Fruit fly (Drosophila melanogaster) whole organism, embryonic: ENCODE measurements around the gene CG32320.

Source experiments
- Awh ChIP-seq: fragments of 200-800 bp; sonication (Bioruptor generic); IDR thresholded peaks from 2 replicates; pipeline ENCODE4, ENCODE4 v1.3.6; 2022; ENCODE audit warnings: missing biosample characterization, missing genetic modification characterization
- CG17385 ChIP-seq: fragments of 200-800 bp; sonication (Bioruptor generic); optimal IDR thresholded peaks from 3 replicates; lab custom pipeline; 2018; ENCODE audit warnings: missing biosample characterization, mild to moderate bottlenecking, missing genetic modification characterization
- CG33213 ChIP-seq: fragments of 200-800 bp; sonication (Bioruptor generic); optimal IDR thresholded peaks from 3 replicates; lab custom pipeline; 2016; ENCODE audit warnings: missing biosample characterization, missing genetic modification characterization
- CG3847 ChIP-seq: fragments of 200-800 bp; sonication (Bioruptor generic); IDR thresholded peaks from 2 replicates; pipeline ENCODE4 v1.3.6; 2022; ENCODE audit warnings: missing biosample characterization, missing genetic modification characterization
- CG7928 ChIP-seq: fragments of 200-800 bp; sonication (Bioruptor generic); optimal IDR thresholded peaks from 2 replicates; lab custom pipeline; 2017; ENCODE audit warnings: missing biosample characterization, mild to moderate bottlenecking, missing genetic modification characterization
- CG9932 ChIP-seq: fragments of 200-800 bp; sonication (Bioruptor generic); IDR thresholded peaks from 2 replicates; pipeline ENCODE4 v1.3.6; 2022; ENCODE audit warnings: missing biosample characterization, missing genetic modification characterization
- Jarid2 ChIP-seq: fragments of 200-800 bp; sonication (Bioruptor generic); optimal IDR thresholded peaks from 3 replicates; lab custom pipeline; 2017; ENCODE audit warnings: mild to moderate bottlenecking, missing biosample characterization, missing genetic modification reagents, missing genetic modification characterization
- knrl ChIP-seq: fragments of 200-800 bp; sonication (Bioruptor generic); IDR thresholded peaks from 3 replicates; pipeline ENCODE4 v1.3.6; 2022; ENCODE audit warnings: missing biosample characterization, missing genetic modification characterization; ENCODE audit not compliant: partially characterized antibody
- org-1 ChIP-seq: fragments of 200-800 bp; sonication (Bioruptor generic); optimal IDR thresholded peaks from 2 replicates; lab custom pipeline; 2017; ENCODE audit warnings: missing biosample characterization, missing genetic modification characterization
- sd ChIP-seq: fragments of 200-800 bp; sonication (Bioruptor generic); optimal IDR thresholded peaks from 3 replicates; lab custom pipeline; 2018; ENCODE audit warnings: missing biosample characterization, mild to moderate bottlenecking, missing genetic modification characterization, moderate library complexity
- stc ChIP-seq: fragments of 200-800 bp; sonication (Bioruptor generic); IDR thresholded peaks from 2 replicates; pipeline ENCODE4 v1.3.6; 2022; ENCODE audit warnings: missing biosample characterization, missing genetic modification characterization
- twi ChIP-seq: fragments of 200-800 bp; optimal IDR thresholded peaks from 2 replicates; lab custom pipeline; 2019; ENCODE audit warnings: missing biosample characterization, mild to moderate bottlenecking, missing genetic modification characterization, moderate library complexity
- usp ChIP-seq: fragments of >200 bp; optimal IDR thresholded peaks from 2 replicates; lab custom pipeline; 2017; ENCODE audit warnings: missing biosample characterization, missing genetic modification characterization

dm6 chr3L:1388862-1389261 is 9.5 kb upstream of the CG32320 start:
- TF ChIP-seq CG33213 (GFP tag; lab: Kevin White, UChicago) = no peak
- no peak for TF ChIP-seq CG3847
- TF ChIP-seq org-1 (GFP tag; lab: Kevin White, UChicago) = no peak
- no peak for TF ChIP-seq Awh
- no peak for TF ChIP-seq usp (GFP tag; lab: Kevin White, UChicago)
- TF ChIP-seq CG9932 = no peak
- no peak for TF ChIP-seq Jarid2
- TF ChIP-seq CG7928 (GFP tag; lab: Kevin White, UChicago) = no peak
- no peak for TF ChIP-seq twi (tag; lab: Kevin White, UChicago)
- no peak for TF ChIP-seq stc (GFP tag; lab: Robert Waterston, UW)
- TF ChIP-seq sd = no peak
- no peak for TF ChIP-seq CG17385
- no peak for TF ChIP-seq knrl
